Worm (Caenorhabditis elegans) whole organism, L1 larva: ENCODE data around the gene srj-26.
"Not testable (repeated sequence)": the region's sequence is repeated elsewhere in the genome, so short reads cannot be mapped to it uniquely, and the experiment has no call there.

Experiments
- ama-1 ChIP-seq: fragments of 150-350 bp; optimal IDR thresholded peaks from 2 replicates; lab custom pipeline; 2014
- ceh-90 ChIP-seq: sonication (generic microtip); optimal IDR thresholded peaks from 2 replicates; lab custom pipeline; 2016; ENCODE audit warnings: missing genetic modification characterization, missing compliant biosample characterization
- lsy-2 ChIP-seq, 2 experiments: fragments of 150-350 bp; optimal IDR thresholded peaks; 2 replicates each; lab custom pipeline; 2014; ENCODE audit warnings: missing biosample characterization in 2 of 2, missing genetic modification characterization in 2 of 2
- mdl-1 ChIP-seq, 2 experiments: fragments of 150-350 bp; optimal IDR thresholded peaks; 2 replicates each; lab custom pipeline; 2014 to 2017; ENCODE audit warnings: missing biosample characterization in 2 of 2, missing genetic modification characterization in 2 of 2, inconsistent platforms in 1 of 2
- nhr-12 ChIP-seq: sonication (generic microtip); optimal IDR thresholded peaks from 2 replicates; lab custom pipeline; 2017; ENCODE audit warnings: missing biosample characterization, missing genetic modification characterization
- pax-3 ChIP-seq: fragments of 200-800 bp; sonication (Bioruptor generic); optimal IDR thresholded peaks from 2 replicates; lab custom pipeline; 2018; ENCODE audit warnings: mild to moderate bottlenecking, missing genetic modification characterization, moderate library complexity, missing compliant biosample characterization
- unc-130 ChIP-seq: fragments of 150-350 bp; optimal IDR thresholded peaks from 2 replicates; lab custom pipeline; 2017; ENCODE audit warnings: missing biosample characterization, missing genetic modification characterization, inconsistent platforms
- unc-62 ChIP-seq: fragments of 150-350 bp; optimal IDR thresholded peaks from 2 replicates; lab custom pipeline; 2014; ENCODE audit warnings: missing biosample characterization, missing genetic modification reagents, missing genetic modification characterization

ce11 chrV:18439469-18439868 lies 18.6 kb downstream of the srj-26 start, which contains the start of gene ZK262.9:
- TF ChIP-seq mdl-1 (tag; optimal IDR thresholded peaks at IDR 0.05; lab: Kevin White, UChicago); nhr-12 (tag; lab: Kevin White, UChicago); unc-130 (tag; lab: Kevin White, UChicago); unc-62; ceh-90 (tag; lab: Kevin White, UChicago); ama-1; lsy-2 (tag; optimal IDR thresholded peaks at IDR 0.05; lab: Kevin White, UChicago); pax-3 (tag; lab: Kevin White, UChicago): not testable (repeated sequence)
